Worm (Caenorhabditis elegans): ENCODE data around the gene ubh-4.

ubh-4 gene

ce11 chrII:8020580-8021044 lies 18.8 kb downstream of the ubh-4 start (continued):
- TF ChIP-seq Y48G9A.11 (GFP tag; IDR thresholded peaks at IDR 0.05), result 0 out of 2 replicates have a peak, but pooled peaks have one; percentile 18

- TF ChIP-seq nhr-111 (GFP tag; optimal IDR thresholded peaks at IDR 0.05) (no peak), lin-1 (GFP tag; IDR thresholded peaks at IDR 0.05) (no peak)
Measured at ce11 chrII:8017380-8017779, 22.0 kb downstream of the ubh-4 start, which contains the start of gene zyg-11. zyg-11 (plus strand) TSS chrII:8017680.

ce11 chrII:8016761-8017160 lies 22.6 kb downstream of the ubh-4 start:
- TF ChIP-seq lin-38 (GFP tag; IDR thresholded peaks at IDR 0.05) (peak; percentile 50), lsy-2 (tag; optimal IDR thresholded peaks at IDR 0.05) (peak; percentile 59 to 82), lin-13 (GFP tag; optimal IDR thresholded peaks at IDR 0.05) (peak; percentile 13), lin-1 (GFP tag; IDR thresholded peaks at IDR 0.05) (peak; percentile 60; the same call in 1 of the 2 replicates), cey-2 (tag; optimal IDR thresholded peaks at IDR 0.05; ENCODE audit: borderline replicate concordance, insufficient read depth) (peak; percentile 58), egl-27 (tag; optimal IDR thresholded peaks at IDR 0.05) (no peak), arid-1 (GFP tag; conservative IDR thresholded peaks at IDR 0.05) (peak; percentile 47; the same call in 1 of the 2 replicates), mxl-3 (GFP tag; optimal IDR thresholded peaks at IDR 0.05) (peak; percentile 78), unc-130 (GFP tag; optimal IDR thresholded peaks at IDR 0.05) (no peak), hif-1 (tag; optimal IDR thresholded peaks at IDR 0.05) (peak in 1 of 2 experiments; percentile 81), fkh-10 (GFP tag; optimal IDR thresholded peaks at IDR 0.05) (no peak), T20F7.1 (GFP tag; optimal IDR thresholded peaks at IDR 0.05) (peak; percentile 78), lim-7 (GFP tag; IDR thresholded peaks at IDR 0.05) (no peak), nhr-6 (tag; optimal IDR thresholded peaks at IDR 0.05) (peak; percentile 40), nhr-77 (tag; optimal IDR thresholded peaks at IDR 0.05) (peak; percentile 81), pqm-1 (tag; optimal IDR thresholded peaks at IDR 0.05) (peak; percentile 58), ZK546.5 (tag; optimal IDR thresholded peaks at IDR 0.05) (no peak), ceh-20 (GFP tag; IDR thresholded peaks at IDR 0.05) (0 out of 2 replicates have a peak, but pooled peaks have one; percentile 36), ceh-82 (tag; optimal IDR thresholded peaks at IDR 0.05) (no peak), nhr-10 (tag; optimal IDR thresholded peaks at IDR 0.05) (peak; percentile 72), dve-1 (tag; optimal IDR thresholded peaks at IDR 0.05; ENCODE audit: insufficient read depth) (peak; percentile 95), hlh-30 (tag; optimal IDR thresholded peaks at IDR 0.05; ENCODE audit: insufficient read depth) (peak; percentile 95), T26A8.4 (GFP tag; IDR thresholded peaks at IDR 0.05) (0 out of 2 replicates have a peak, but pooled peaks have one; percentile 34), dmd-6 (GFP tag; IDR thresholded peaks at IDR 0.05) (peak; percentile 97), R02D3.7 (tag; optimal IDR thresholded peaks at IDR 0.05) (no peak), aha-1 (tag) (peak; percentile 97), ceh-44 (GFP tag; IDR thresholded peaks at IDR 0.05) (no peak), ztf-7 (tag; optimal IDR thresholded peaks at IDR 0.05) (peak; percentile 61), nhr-102 (tag; optimal IDR thresholded peaks at IDR 0.05) (peak; percentile 36), daf-16 (GFP tag; optimal IDR thresholded peaks at IDR 0.05) (no peak), daf-16 (tag; optimal IDR thresholded peaks at IDR 0.05) (peak; percentile 83), mdt-29 (GFP tag; IDR thresholded peaks at IDR 0.05) (peak; percentile 73; the same call in 1 of the 2 replicates), jun-1 (tag; optimal IDR thresholded peaks at IDR 0.05) (peak; percentile 48), hlh-11 (tag; optimal IDR thresholded peaks at IDR 0.05) (peak; percentile 97), fos-1 (tag; optimal IDR thresholded peaks at IDR 0.05) (peak; percentile 70), saeg-2 (GFP tag; IDR thresholded peaks at IDR 0.05) (peak; percentile 68; the same call in 1 of the 2 replicates), nhr-25 (tag; optimal IDR thresholded peaks at IDR 0.05; ENCODE audit: borderline replicate concordance, insufficient read depth) (peak; percentile 53), nhr-48 (tag; optimal IDR thresholded peaks at IDR 0.05) (peak; percentile 96), D1046.2 (GFP tag; IDR thresholded peaks at IDR 0.05) (peak; percentile 62; the same call in 1 of the 2 replicates), tra-1 (GFP tag; IDR thresholded peaks at IDR 0.05) (peak; percentile 82), nhr-42 (GFP tag; IDR thresholded peaks at IDR 0.05) (no peak), sdz-12 (GFP tag; optimal IDR thresholded peaks at IDR 0.05) (no peak), zfp-3 (GFP tag; conservative IDR thresholded peaks at IDR 0.05) (0 out of 2 replicates have a peak, but pooled peaks have one; percentile 18), Y105C5A.15 (GFP tag; IDR thresholded peaks at IDR 0.05) (no peak)

All from whole organism, L4 larva.